Worm (Caenorhabditis elegans): Measurements from ENCODE around the gene col-40.

ce11 chrII:1088527-1089230, 18.1 kb downstream of the col-40 start:
- TF ChIP-seq aly-1 (tag; optimal IDR thresholded peaks at IDR 0.05) (no peak), tbx-11 (GFP tag; IDR thresholded peaks at IDR 0.05) (no peak), pes-1 (GFP tag; IDR thresholded peaks at IDR 0.05) (no peak), tbx-37 (GFP tag; conservative IDR thresholded peaks at IDR 0.05) (no peak), ama-1 (optimal IDR thresholded peaks at IDR 0.05) (no peak), ceh-13 (GFP tag; optimal IDR thresholded peaks at IDR 0.05) (no peak), scrt-1 (GFP tag; IDR thresholded peaks at IDR 0.05) (no peak), hmbx-1 (tag; optimal IDR thresholded peaks at IDR 0.05) (no peak)

Data from whole organism, early embryonic.